Fruit fly (Drosophila melanogaster): Measurements from ENCODE around the gene obst-H.

obst-H gene

dm6 chr3L:15523806-15524346, 5.2 kb downstream of the obst-H start, which contains the start of gene CG7945:
TSS of gene CG7945 (minus strand) at chr3L:15524137.
- TF ChIP-seq CG2712 (tag; optimal IDR thresholded peaks at IDR 0.05) (peak; percentile 29), CG17802 (tag; optimal IDR thresholded peaks at IDR 0.05) (no peak), CG18476 (GFP tag; optimal IDR thresholded peaks at IDR 0.05) (no peak), Scr (GFP tag; IDR thresholded peaks at IDR 0.05; ENCODE audit: partially characterized antibody) (peak; percentile 61), run (tag; optimal IDR thresholded peaks at IDR 0.05) (no peak), CG42726 (GFP tag; IDR thresholded peaks at IDR 0.05; ENCODE audit: partially characterized antibody) (no peak), eve (GFP tag; optimal IDR thresholded peaks at IDR 0.05) (peak in 1 of 2 experiments; percentile 79), tna (GFP tag; IDR thresholded peaks at IDR 0.05; ENCODE audit: partially characterized antibody) (peak; percentile 54; the same call in 1 of the 2 replicates), ewg (GFP tag; optimal IDR thresholded peaks at IDR 0.05) (no peak), HLH4C (GFP tag; IDR thresholded peaks at IDR 0.05; ENCODE audit: partially characterized antibody) (peak; percentile 78), Camta (GFP tag; optimal IDR thresholded peaks at IDR 0.05) (no peak), da (GFP tag; optimal IDR thresholded peaks at IDR 0.05) (no peak), CG1603 (tag; optimal IDR thresholded peaks at IDR 0.05) (peak; percentile 60), zf30C (GFP tag; optimal IDR thresholded peaks at IDR 0.05) (no peak), CG16779 (GFP tag; IDR thresholded peaks at IDR 0.05) (no peak), wdn (GFP tag; IDR thresholded peaks at IDR 0.05) (no peak), CG43689 (GFP tag; IDR thresholded peaks at IDR 0.05) (no peak), row (GFP tag; IDR thresholded peaks at IDR 0.05) (peak; percentile 17; the same call in 1 of the 3 replicates), CG17186 (GFP tag; optimal IDR thresholded peaks at IDR 0.05) (peak; percentile 39), twi (tag; optimal IDR thresholded peaks at IDR 0.05) (no peak), CG12391 (tag; optimal IDR thresholded peaks at IDR 0.05) (peak; percentile 23), CG14667 (GFP tag; IDR thresholded peaks at IDR 0.05) (no peak), CG9797 (GFP tag; optimal IDR thresholded peaks at IDR 0.05) (peak; percentile 70), CG11695 (GFP tag; IDR thresholded peaks at IDR 0.05) (no peak), dpn (GFP tag; optimal IDR thresholded peaks at IDR 0.05) (no peak), Sin3A (optimal IDR thresholded peaks at IDR 0.05) (no peak), HmgZ (tag; optimal IDR thresholded peaks at IDR 0.05) (peak; percentile 69), CG12155 (GFP tag; optimal IDR thresholded peaks at IDR 0.05) (no peak), vnd (GFP tag; IDR thresholded peaks at IDR 0.05; ENCODE audit: partially characterized antibody) (0 out of 3 replicates have a peak, but pooled peaks have one; percentile 36), sens-2 (GFP tag; IDR thresholded peaks at IDR 0.05) (no peak), Bgb (GFP tag; IDR thresholded peaks at IDR 0.05; ENCODE audit: partially characterized antibody) (peak; percentile 70), nmo (GFP tag; optimal IDR thresholded peaks at IDR 0.05) (peak; percentile 23), CG12299 (tag; optimal IDR thresholded peaks at IDR 0.05) (no peak), Hr39 (optimal IDR thresholded peaks at IDR 0.05) (no peak), CG17912 (GFP tag; optimal IDR thresholded peaks at IDR 0.05) (no peak), maf-S (GFP tag; optimal IDR thresholded peaks at IDR 0.05) (no peak), CG15601 (tag; optimal IDR thresholded peaks at IDR 0.05) (peak; percentile 53), unc-4 (GFP tag; IDR thresholded peaks at IDR 0.05; ENCODE audit: partially characterized antibody) (peak; percentile 69), CG11398 (GFP tag; optimal IDR thresholded peaks at IDR 0.05) (no peak), onecut (GFP tag; IDR thresholded peaks at IDR 0.05) (0 out of 2 replicates have a peak, but pooled peaks have one; percentile 3), CG17568 (GFP tag; optimal IDR thresholded peaks at IDR 0.05) (peak; percentile 17), abd-A (tag; optimal IDR thresholded peaks at IDR 0.05) (no peak), CG15696 (tag; optimal IDR thresholded peaks at IDR 0.05) (no peak), exex (tag; optimal IDR thresholded peaks at IDR 0.05) (peak; percentile 29), Bdp1 (GFP tag; optimal IDR thresholded peaks at IDR 0.05) (no peak), Lhr (GFP tag; optimal IDR thresholded peaks at IDR 0.05) (peak; percentile 34), CG2120 (GFP tag; optimal IDR thresholded peaks at IDR 0.05) (no peak), amos (GFP tag; IDR thresholded peaks at IDR 0.05; ENCODE audit: partially characterized antibody) (peak; percentile 64; the same call in 1 of the 2 replicates), CG18599 (GFP tag; optimal IDR thresholded peaks at IDR 0.05) (no peak), Hr3 (GFP tag; optimal IDR thresholded peaks at IDR 0.05) (no peak)

All from whole organism, embryonic.